Fruit fly (Drosophila melanogaster) whole organism, prepupa: ENCODE measurements around the gene CG6765.

Source experiments
- Blimp-1 ChIP-seq: fragments of 200-800 bp; sonication (Bioruptor generic); optimal IDR thresholded peaks from 3 replicates; lab custom pipeline; 2017; ENCODE audit warnings: missing biosample characterization, missing genetic modification characterization, mild to moderate bottlenecking, moderate library complexity, missing genetic modification reagents
- CG10631 ChIP-seq: fragments of 200-800 bp; sonication (Bioruptor generic); optimal IDR thresholded peaks from 2 replicates; lab custom pipeline; 2016; ENCODE audit warnings: missing biosample characterization, missing genetic modification characterization
- CG11294 ChIP-seq: fragments of 200-800 bp; sonication (Bioruptor generic); IDR thresholded peaks from 2 replicates; pipeline ENCODE4 v1.3.6; 2022; ENCODE audit warnings: missing biosample characterization, missing genetic modification characterization
- CG11762 ChIP-seq: fragments of 200-800 bp; sonication (Bioruptor generic); optimal IDR thresholded peaks from 3 replicates; lab custom pipeline; 2016; ENCODE audit warnings: missing biosample characterization, missing genetic modification characterization; ENCODE audit not compliant: insufficient read depth
- CG11902 ChIP-seq: fragments of 200-800 bp; sonication (Bioruptor generic); optimal IDR thresholded peaks from 3 replicates; lab custom pipeline; 2016; ENCODE audit warnings: missing biosample characterization, missing genetic modification characterization
- CG15336 ChIP-seq: fragments of 200-800 bp; sonication (Bioruptor generic); IDR thresholded peaks from 2 replicates; pipeline ENCODE4 v1.3.6; 2022; ENCODE audit warnings: missing biosample characterization, missing genetic modification characterization
- CG1621 ChIP-seq: fragments of 200-800 bp; sonication (Bioruptor generic); optimal IDR thresholded peaks from 3 replicates; lab custom pipeline; 2018; ENCODE audit warnings: missing biosample characterization, mild to moderate bottlenecking, missing genetic modification characterization
- CG16779 ChIP-seq: fragments of 200-800 bp; sonication (Bioruptor generic); optimal IDR thresholded peaks from 3 replicates; lab custom pipeline; 2017; ENCODE audit warnings: missing biosample characterization, mild to moderate bottlenecking, missing genetic modification characterization
- CG31627 ChIP-seq: fragments of 200-800 bp; sonication (Bioruptor generic); optimal IDR thresholded peaks from 3 replicates; lab custom pipeline; 2016; ENCODE audit warnings: missing biosample characterization, missing genetic modification characterization
- CG32006 ChIP-seq: fragments of 200-800 bp; sonication (Bioruptor generic); optimal IDR thresholded peaks from 3 replicates; lab custom pipeline; 2017; ENCODE audit warnings: missing biosample characterization, mild to moderate bottlenecking, missing genetic modification characterization
- CG4318 ChIP-seq: fragments of 200-800 bp; sonication (Bioruptor generic); optimal IDR thresholded peaks from 3 replicates; lab custom pipeline; 2017; ENCODE audit warnings: missing biosample characterization, mild to moderate bottlenecking, missing genetic modification characterization
- CG6276 ChIP-seq: fragments of 200-800 bp; sonication (Bioruptor generic); optimal IDR thresholded peaks from 2 replicates; lab custom pipeline; 2017; ENCODE audit warnings: missing biosample characterization, mild to moderate bottlenecking, missing genetic modification characterization
- CG6792 ChIP-seq: fragments of 200-800 bp; sonication (Bioruptor generic); optimal IDR thresholded peaks from 3 replicates; lab custom pipeline; 2016; ENCODE audit warnings: missing biosample characterization, missing genetic modification characterization
- CG6854 ChIP-seq: fragments of 200-800 bp; sonication (Bioruptor generic); optimal IDR thresholded peaks from 2 replicates; lab custom pipeline; 2017; ENCODE audit warnings: missing biosample characterization, mild to moderate bottlenecking, missing genetic modification characterization
- CG8319 ChIP-seq: fragments of 200-800 bp; sonication (Bioruptor generic); optimal IDR thresholded peaks from 3 replicates; lab custom pipeline; 2016; ENCODE audit warnings: missing biosample characterization, missing genetic modification characterization
- CG8632 ChIP-seq: fragments of 200-800 bp; sonication (Bioruptor generic); optimal IDR thresholded peaks from 3 replicates; lab custom pipeline; 2016; ENCODE audit warnings: missing biosample characterization, missing genetic modification characterization
- CG9139 ChIP-seq: fragments of 200-800 bp; sonication (Bioruptor generic); optimal IDR thresholded peaks from 3 replicates; lab custom pipeline; 2017; ENCODE audit warnings: missing biosample characterization, mild to moderate bottlenecking, missing genetic modification characterization
- Eip75B ChIP-seq: fragments of 200-800 bp; sonication (Bioruptor generic); optimal IDR thresholded peaks from 3 replicates; lab custom pipeline; 2016; ENCODE audit warnings: missing biosample characterization, missing genetic modification characterization
- Eip93F ChIP-seq: fragments of 200-800 bp; sonication (Bioruptor generic); optimal IDR thresholded peaks from 2 replicates; lab custom pipeline; 2016; ENCODE audit warnings: missing biosample characterization, mild to moderate bottlenecking, missing genetic modification characterization
- Ets21C ChIP-seq: fragments of 200-800 bp; sonication (Bioruptor generic); optimal IDR thresholded peaks from 3 replicates; lab custom pipeline; 2016; ENCODE audit warnings: missing biosample characterization, missing genetic modification characterization
- Ets96B ChIP-seq: fragments of 200-800 bp; optimal IDR thresholded peaks from 2 replicates; lab custom pipeline; 2019; ENCODE audit warnings: missing biosample characterization, mild to moderate bottlenecking, missing genetic modification characterization, moderate library complexity
- Hr38 ChIP-seq: sonication (Bioruptor generic); optimal IDR thresholded peaks from 2 replicates; lab custom pipeline; 2016; ENCODE audit warnings: missing biosample characterization, missing genetic modification characterization
- Hr39 ChIP-seq: fragments of 200-800 bp; sonication (Bioruptor generic); optimal IDR thresholded peaks from 2 replicates; lab custom pipeline; 2016; ENCODE audit warnings: missing biosample characterization, missing genetic modification characterization
- Lpt ChIP-seq: fragments of 200-800 bp; sonication (Bioruptor generic); optimal IDR thresholded peaks from 3 replicates; lab custom pipeline; 2016; ENCODE audit warnings: missing biosample characterization, missing genetic modification characterization
- Met ChIP-seq: fragments of 200-800 bp; sonication (Bioruptor generic); optimal IDR thresholded peaks from 3 replicates; lab custom pipeline; 2016; ENCODE audit warnings: missing biosample characterization, missing genetic modification characterization
- OdsH ChIP-seq: fragments of 200-800 bp; sonication (Bioruptor generic); optimal IDR thresholded peaks from 3 replicates; lab custom pipeline; 2016; ENCODE audit warnings: missing biosample characterization, missing genetic modification characterization
- Smox ChIP-seq: fragments of 200-800 bp; sonication (Bioruptor generic); optimal IDR thresholded peaks from 3 replicates; lab custom pipeline; 2016; ENCODE audit warnings: missing biosample characterization, missing genetic modification characterization
- Sox102F ChIP-seq: fragments of 200-800 bp; sonication (Bioruptor generic); optimal IDR thresholded peaks from 2 replicates; lab custom pipeline; 2016; ENCODE audit warnings: missing biosample characterization, mild to moderate bottlenecking, missing genetic modification characterization
- Sox14 ChIP-seq: fragments of 200-800 bp; sonication (Bioruptor generic); optimal IDR thresholded peaks from 3 replicates; lab custom pipeline; 2016; ENCODE audit warnings: missing biosample characterization, missing genetic modification characterization
- Sox15 ChIP-seq: fragments of 200-800 bp; sonication (Bioruptor generic); optimal IDR thresholded peaks from 3 replicates; lab custom pipeline; 2016; ENCODE audit warnings: missing biosample characterization, missing genetic modification characterization
- achi ChIP-seq: fragments of 200-800 bp; sonication (Bioruptor generic); optimal IDR thresholded peaks from 3 replicates; lab custom pipeline; 2016; ENCODE audit warnings: missing biosample characterization, missing genetic modification characterization
- acj6 ChIP-seq: fragments of 200-800 bp; sonication (Bioruptor generic); optimal IDR thresholded peaks from 3 replicates; lab custom pipeline; 2016; ENCODE audit warnings: missing biosample characterization, missing genetic modification characterization
- cyc ChIP-seq: fragments of 200-800 bp; sonication (Bioruptor generic); optimal IDR thresholded peaks from 3 replicates; lab custom pipeline; 2016; ENCODE audit warnings: missing biosample characterization, missing genetic modification characterization
- dsx ChIP-seq: fragments of 200-800 bp; optimal IDR thresholded peaks from 3 replicates; lab custom pipeline; 2019; ENCODE audit warnings: missing biosample characterization, mild to moderate bottlenecking, missing genetic modification characterization, moderate library complexity; ENCODE audit not compliant: poor library complexity, severe bottlenecking
- esn ChIP-seq: fragments of 200-800 bp; sonication (Bioruptor generic); optimal IDR thresholded peaks from 2 replicates; lab custom pipeline; 2016; ENCODE audit warnings: missing biosample characterization, mild to moderate bottlenecking, missing genetic modification characterization, moderate library complexity
- fd59A ChIP-seq: fragments of 200-800 bp; sonication (Bioruptor generic); optimal IDR thresholded peaks from 2 replicates; lab custom pipeline; 2017; ENCODE audit warnings: missing biosample characterization, mild to moderate bottlenecking, missing genetic modification characterization, missing genetic modification reagents
- fkh ChIP-seq: fragments of 200-800 bp; sonication (Bioruptor generic); optimal IDR thresholded peaks from 3 replicates; lab custom pipeline; 2017; ENCODE audit warnings: missing biosample characterization, mild to moderate bottlenecking, missing genetic modification characterization, moderate library complexity
- net ChIP-seq: fragments of 200-800 bp; sonication (Bioruptor generic); optimal IDR thresholded peaks from 3 replicates; lab custom pipeline; 2016; ENCODE audit warnings: missing biosample characterization, missing genetic modification characterization
- pdm3 ChIP-seq: fragments of 200-800 bp; sonication (Bioruptor generic); optimal IDR thresholded peaks from 3 replicates; lab custom pipeline; 2016; ENCODE audit warnings: missing biosample characterization, missing genetic modification characterization
- spab ChIP-seq: fragments of 200-800 bp; sonication (Bioruptor generic); optimal IDR thresholded peaks from 2 replicates; lab custom pipeline; 2017; ENCODE audit warnings: missing biosample characterization, mild to moderate bottlenecking, missing genetic modification characterization, missing genetic modification reagents
- svp ChIP-seq: fragments of 200-800 bp; sonication (Bioruptor generic); peaks from one replicate; lab custom pipeline; 2016; ENCODE audit warnings: missing biosample characterization, missing genetic modification characterization
- topi ChIP-seq: fragments of 200-800 bp; sonication (Bioruptor generic); optimal IDR thresholded peaks from 3 replicates; lab custom pipeline; 2016; ENCODE audit warnings: missing biosample characterization, missing genetic modification characterization

CG6765 gene

dm6 chr3L:8506975-8507441, 5.6 kb upstream of the CG6765 start, which contains the start of gene CG43163 (continued):
- peak; percentile 36 for TF ChIP-seq CG1621 (tag; lab: Kevin White, UChicago)
- peak; percentile 78 for TF ChIP-seq esn (GFP tag; lab: Kevin White, UChicago)
- TF ChIP-seq Ets96B, result peak; percentile 51
- peak; percentile 14 for TF ChIP-seq CG8319 (GFP tag; lab: Kevin White, UChicago)
- TF ChIP-seq CG8632 (GFP tag; lab: Kevin White, UChicago), result peak; percentile 47
- no peak for TF ChIP-seq net (GFP tag; lab: Kevin White, UChicago)
- TF ChIP-seq CG16779, result no peak
- TF ChIP-seq Lpt (GFP tag; lab: Kevin White, UChicago), result peak; percentile 55
- TF ChIP-seq Met (GFP tag; lab: Kevin White, UChicago), result no peak
- TF ChIP-seq dsx, result peak; percentile 82
- TF ChIP-seq OdsH (GFP tag; lab: Kevin White, UChicago), result no peak
- TF ChIP-seq acj6 (GFP tag; lab: Kevin White, UChicago), result no peak
- TF ChIP-seq Blimp-1 (GFP tag; lab: Kevin White, UChicago), result no peak
- peak; percentile 55 for TF ChIP-seq fkh (GFP tag; lab: Kevin White, UChicago)
- TF ChIP-seq Ets21C (GFP tag; lab: Kevin White, UChicago), result no peak
- TF ChIP-seq achi (GFP tag; lab: Kevin White, UChicago), result peak; percentile 67
- peak; percentile 63 for TF ChIP-seq CG31627 (GFP tag; lab: Kevin White, UChicago)

dm6 chr3L:8509567-8510109, 2.9 kb upstream of the CG6765 start, which contains the start of the genes ZC3H3 and Pus7:
Gene ZC3H3 (minus strand): TSS chr3L:8509763.
Gene Pus7 (plus strand): TSS chr3L:8510003.
- no peak for TF ChIP-seq Eip93F (GFP tag; lab: Kevin White, UChicago)
- TF ChIP-seq achi (GFP tag; lab: Kevin White, UChicago), result no peak
- TF ChIP-seq Smox, result no peak
- TF ChIP-seq CG6792 (GFP tag; lab: Kevin White, UChicago), result no peak
- TF ChIP-seq CG11902, result no peak
- no peak for TF ChIP-seq CG8319 (GFP tag; lab: Kevin White, UChicago)
- TF ChIP-seq Hr39 (GFP tag; lab: Kevin White, UChicago), result no peak
- TF ChIP-seq CG11762 (GFP tag; lab: Kevin White, UChicago), result no peak
- no peak for TF ChIP-seq CG6276 (GFP tag; lab: Kevin White, UChicago)
- TF ChIP-seq CG9139 (GFP tag; lab: Kevin White, UChicago), result no peak
- no peak for TF ChIP-seq spab (GFP tag; lab: Kevin White, UChicago)
- TF ChIP-seq dsx, result peak; percentile 47
- TF ChIP-seq CG10631 (GFP tag; lab: Kevin White, UChicago), result no peak
- peak; percentile 39 for TF ChIP-seq fkh (GFP tag; lab: Kevin White, UChicago)
- TF ChIP-seq esn (GFP tag; lab: Kevin White, UChicago), result peak; percentile 18
- TF ChIP-seq Hr38 (GFP tag; lab: Kevin White, UChicago), result no peak
- TF ChIP-seq CG6854 (GFP tag; lab: Kevin White, UChicago), result no peak
- no peak for TF ChIP-seq pdm3
- no peak for TF ChIP-seq CG32006 (GFP tag; lab: Kevin White, UChicago)
- no peak for TF ChIP-seq Met (GFP tag; lab: Kevin White, UChicago)
- no peak for TF ChIP-seq fd59A (GFP tag; lab: Kevin White, UChicago)
- TF ChIP-seq CG4318 (GFP tag; lab: Kevin White, UChicago), result no peak
- TF ChIP-seq Sox14, result peak; percentile 52
- TF ChIP-seq topi, result no peak
- TF ChIP-seq Sox15 (GFP tag; lab: Kevin White, UChicago), result no peak
- TF ChIP-seq CG8632 (GFP tag; lab: Kevin White, UChicago), result no peak
- no peak for TF ChIP-seq CG11294
- TF ChIP-seq, all 60 proteins: peak for 4

- TF ChIP-seq CG11902, result no peak
- TF ChIP-seq Lpt (GFP tag; lab: Kevin White, UChicago), result no peak
- no peak for TF ChIP-seq net (GFP tag; lab: Kevin White, UChicago)
- no peak for TF ChIP-seq svp (GFP tag; lab: Kevin White, UChicago)
- TF ChIP-seq cyc (GFP tag; lab: Kevin White, UChicago), result no peak
- no peak for TF ChIP-seq fd59A (GFP tag; lab: Kevin White, UChicago)
- no peak for TF ChIP-seq Ets21C (GFP tag; lab: Kevin White, UChicago)
- no peak for TF ChIP-seq CG11294
- no peak for TF ChIP-seq CG1621 (tag; lab: Kevin White, UChicago)
- TF ChIP-seq CG15336 (GFP tag; lab: Robert Waterston, UW), result no peak
- TF ChIP-seq Sox102F, result no peak
- no peak for TF ChIP-seq fkh (GFP tag; lab: Kevin White, UChicago)
- TF ChIP-seq achi (GFP tag; lab: Kevin White, UChicago), result no peak
- TF ChIP-seq Sox14, result no peak
- no peak for TF ChIP-seq CG6792 (GFP tag; lab: Kevin White, UChicago)
- no peak for TF ChIP-seq pdm3
- TF ChIP-seq CG8319 (GFP tag; lab: Kevin White, UChicago), result no peak
- TF ChIP-seq Eip75B (GFP tag; lab: Kevin White, UChicago), result no peak
Measured at dm6 chr3L:8513258-8513657, 691 bp downstream of the CG6765 start.
